Worm (Caenorhabditis elegans) whole organism, L3 larva: ENCODE results near the gene gst-24.
"Not testable (repeated sequence)": the region's sequence is repeated elsewhere in the genome, so short reads cannot be mapped to it uniquely, and the experiment has no call there.

Experiments used
- R02D3.7 ChIP-seq: fragments of 150-350 bp; optimal IDR thresholded peaks from 2 replicates; lab custom pipeline; 2014; ENCODE audit warnings: missing biosample characterization, missing genetic modification characterization
- ama-1 ChIP-seq: fragments of 150-350 bp; optimal IDR thresholded peaks from 2 replicates; lab custom pipeline; 2018
- ceh-16 ChIP-seq: sonication (generic microtip); optimal IDR thresholded peaks from 2 replicates; lab custom pipeline; 2017; ENCODE audit warnings: missing biosample characterization, missing genetic modification characterization
- ceh-82 ChIP-seq: fragments of 150-350 bp; optimal IDR thresholded peaks from 2 replicates; lab custom pipeline; 2014; ENCODE audit warnings: missing biosample characterization, missing genetic modification characterization
- ceh-9 ChIP-seq: sonication (generic microtip); optimal IDR thresholded peaks from 2 replicates; lab custom pipeline; 2018; ENCODE audit warnings: missing biosample characterization, missing genetic modification characterization
- egl-27 ChIP-seq: sonication (generic microtip); optimal IDR thresholded peaks from 4 replicates; lab custom pipeline; 2017; ENCODE audit warnings: missing biosample characterization, missing genetic modification reagents, missing genetic modification characterization
- egl-5 ChIP-seq: fragments of 150-350 bp; optimal IDR thresholded peaks from 2 replicates; lab custom pipeline; 2017; ENCODE audit warnings: missing biosample characterization, missing genetic modification reagents, missing genetic modification characterization, inconsistent platforms
- elt-1 ChIP-seq: fragments of 150-350 bp; optimal IDR thresholded peaks from 2 replicates; lab custom pipeline; 2014; ENCODE audit warnings: missing biosample characterization, missing genetic modification characterization
- elt-2 ChIP-seq: sonication (generic microtip); optimal IDR thresholded peaks from 2 replicates; lab custom pipeline; 2016; ENCODE audit warnings: missing genetic modification reagents, mild to moderate bottlenecking, missing genetic modification characterization, missing compliant biosample characterization
- elt-3 ChIP-seq, 3 experiments: fragments of 150-350 bp in 1 of 3; sonication (generic microtip) in 2 of 3; optimal IDR thresholded peaks; 2 replicates in 2 of 3; 4 replicates in 1 of 3; lab custom pipeline; 2014 to 2017; ENCODE audit warnings: missing biosample characterization in 3 of 3, missing genetic modification characterization in 3 of 3
- fkh-2 ChIP-seq: fragments of 150-350 bp; optimal IDR thresholded peaks from 2 replicates; lab custom pipeline; 2014; ENCODE audit warnings: missing biosample characterization, missing genetic modification reagents, missing genetic modification characterization
- hmg-11 ChIP-seq: sonication (generic microtip); optimal IDR thresholded peaks from 2 replicates; lab custom pipeline; 2016; ENCODE audit warnings: missing genetic modification characterization, missing compliant biosample characterization
- lin-15B ChIP-seq: fragments of 150-350 bp; optimal IDR thresholded peaks from 2 replicates; lab custom pipeline; 2014; ENCODE audit warnings: missing biosample characterization, missing genetic modification characterization
- lin-39 ChIP-seq: fragments of 150-350 bp; optimal IDR thresholded peaks from 2 replicates; lab custom pipeline; 2018; ENCODE audit warnings: missing biosample characterization, missing genetic modification reagents, missing genetic modification characterization
- lsy-12 ChIP-seq: sonication (generic microtip); optimal IDR thresholded peaks from 2 replicates; lab custom pipeline; 2016; ENCODE audit warnings: mild to moderate bottlenecking, missing genetic modification characterization, missing compliant biosample characterization
- mdl-1 ChIP-seq: fragments of 150-350 bp; optimal IDR thresholded peaks from 2 replicates; lab custom pipeline; 2014; ENCODE audit warnings: missing biosample characterization, missing genetic modification characterization
- mml-1 ChIP-seq: fragments of 150-350 bp; sonication (generic microtip); optimal IDR thresholded peaks from 3 replicates; lab custom pipeline; 2014; ENCODE audit warnings: missing biosample characterization, missing genetic modification characterization
- nfya-1 ChIP-seq: sonication (generic microtip); optimal IDR thresholded peaks from 2 replicates; lab custom pipeline; 2017; ENCODE audit warnings: missing genetic modification characterization, mild to moderate bottlenecking, missing compliant biosample characterization, antibody characterized with exemption, moderate library complexity; ENCODE audit not compliant: insufficient read depth
- nhr-11 ChIP-seq: fragments of 150-350 bp; optimal IDR thresholded peaks from 2 replicates; lab custom pipeline; 2014; ENCODE audit warnings: missing biosample characterization, missing genetic modification characterization
- nhr-23 ChIP-seq: fragments of 150-350 bp; optimal IDR thresholded peaks from 2 replicates; lab custom pipeline; 2014; ENCODE audit warnings: missing biosample characterization, missing genetic modification reagents, missing genetic modification characterization
- nhr-237 ChIP-seq: fragments of 150-350 bp; optimal IDR thresholded peaks from 2 replicates; lab custom pipeline; 2014; ENCODE audit warnings: missing biosample characterization, missing genetic modification characterization
- nhr-25 ChIP-seq: sonication (generic microtip); optimal IDR thresholded peaks from 2 replicates; lab custom pipeline; 2017; ENCODE audit warnings: missing biosample characterization, missing genetic modification characterization
- nhr-28 ChIP-seq: fragments of 150-350 bp; optimal IDR thresholded peaks from 2 replicates; lab custom pipeline; 2014; ENCODE audit warnings: missing biosample characterization, missing genetic modification characterization
- nhr-67 ChIP-seq: fragments of 150-350 bp; optimal IDR thresholded peaks from 2 replicates; lab custom pipeline; 2014; ENCODE audit warnings: missing biosample characterization, missing genetic modification characterization
- nhr-77 ChIP-seq: fragments of 150-350 bp; optimal IDR thresholded peaks from 2 replicates; lab custom pipeline; 2014; ENCODE audit warnings: missing biosample characterization, missing genetic modification characterization
- pha-4 ChIP-seq: fragments of 150-350 bp; optimal IDR thresholded peaks from 2 replicates; lab custom pipeline; 2014; ENCODE audit warnings: missing biosample characterization, missing genetic modification reagents, missing genetic modification characterization
- pqm-1 ChIP-seq: fragments of 150-350 bp; optimal IDR thresholded peaks from 2 replicates; lab custom pipeline; 2017; ENCODE audit warnings: missing biosample characterization, missing genetic modification characterization, inconsistent platforms
- tbx-2 ChIP-seq: sonication (generic microtip); optimal IDR thresholded peaks from 2 replicates; lab custom pipeline; 2016; ENCODE audit warnings: mild to moderate bottlenecking, missing genetic modification characterization, missing compliant biosample characterization
- unc-39 ChIP-seq: sonication (generic microtip); optimal IDR thresholded peaks from 4 replicates; lab custom pipeline; 2017; ENCODE audit warnings: missing biosample characterization, missing genetic modification characterization
- unc-62 ChIP-seq: fragments of 150-350 bp; sonication (generic microtip); optimal IDR thresholded peaks from 4 replicates; lab custom pipeline; 2014; ENCODE audit warnings: missing biosample characterization, missing genetic modification reagents, missing genetic modification characterization
- zag-1 ChIP-seq: fragments of 150-350 bp; optimal IDR thresholded peaks from 2 replicates; lab custom pipeline; 2014; ENCODE audit warnings: missing biosample characterization, missing genetic modification characterization
- ztf-11 ChIP-seq: fragments of 150-350 bp; optimal IDR thresholded peaks from 2 replicates; lab custom pipeline; 2014; ENCODE audit warnings: missing biosample characterization, missing genetic modification characterization

gst-24 gene

DNA sequence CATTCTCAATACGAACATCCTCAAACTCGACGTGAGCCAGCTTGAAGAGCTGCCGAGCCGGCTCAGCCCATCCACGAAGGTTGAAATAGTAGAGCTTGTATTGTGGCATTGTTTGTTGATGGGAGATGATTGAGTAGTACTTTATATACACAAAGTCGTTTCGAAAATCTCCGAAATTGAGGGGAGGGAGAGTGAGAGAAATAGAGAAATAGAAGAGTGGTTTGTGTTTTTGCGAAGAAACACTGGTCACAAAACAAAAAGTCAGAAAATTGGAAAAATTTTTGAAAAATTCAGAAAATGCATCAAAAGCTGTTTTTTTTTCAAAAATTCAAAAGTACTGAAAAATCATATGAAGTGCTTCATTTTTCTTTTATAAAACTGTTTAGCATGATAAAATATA, at the start of gene gst-24:
Gene gst-24, minus strand, starts transcription at position 181 of the 400 bp plus-strand sequence.
- TF ChIP-seq mdl-1 (tag; lab: Kevin White, UChicago) (no peak), pha-4 (tag; lab: Kevin White, UChicago) (peak; percentile 42)

DNA sequence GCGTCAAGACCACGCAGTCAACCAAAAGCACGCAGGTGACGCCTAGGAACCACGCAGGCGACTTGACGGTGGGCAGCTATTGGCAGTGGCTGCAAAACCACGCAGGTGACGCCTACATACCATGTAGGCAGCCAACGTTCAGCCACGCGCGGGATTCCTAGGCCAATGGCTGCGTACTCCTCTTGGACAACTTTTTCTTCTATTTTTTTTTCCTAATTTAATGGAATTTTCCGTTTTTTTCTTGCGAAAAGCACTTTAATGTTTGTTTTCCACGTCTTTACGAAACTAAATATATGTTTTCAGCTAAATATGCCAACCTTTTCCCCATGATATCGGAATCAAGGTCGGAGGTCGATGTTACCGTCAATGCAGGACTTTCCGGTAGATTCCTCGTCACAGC, 43.6 kb upstream of the gst-24 start, which contains the start of gene C31C9.9:
Gene C31C9.9, plus strand, starts transcription at position 301 of the 400 bp plus-strand sequence.
- not testable (repeated sequence) for TF ChIP-seq pha-4, pqm-1, ceh-16 (tag; lab: Kevin White, UChicago)

DNA sequence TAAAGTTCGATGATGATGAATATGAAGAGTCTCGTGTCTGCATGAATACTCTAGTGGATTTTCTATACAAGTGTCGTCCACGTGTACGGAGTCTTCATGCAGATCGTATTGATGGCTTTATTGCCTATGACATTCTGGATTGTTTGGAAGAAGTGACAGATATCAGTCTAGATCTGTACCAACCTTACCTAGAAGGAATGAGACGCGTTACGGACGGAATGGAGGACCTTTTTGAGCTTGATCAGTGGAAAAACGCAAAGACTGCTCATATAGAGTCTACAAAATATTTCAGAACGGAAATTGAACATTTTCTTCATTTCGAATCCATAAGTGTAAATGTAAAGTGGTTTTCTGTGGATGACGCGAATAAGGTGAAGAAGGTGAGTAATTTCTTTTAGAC, 37.1 kb upstream of the gst-24 start, which contains the start of gene fbxa-169:
Gene fbxa-169, plus strand, starts transcription at position 301 of the 400 bp plus-strand sequence.
- TF ChIP-seq lin-39 (tag; lab: Kevin White, UChicago): no peak
- no peak for TF ChIP-seq egl-5 (tag; lab: Kevin White, UChicago)

DNA sequence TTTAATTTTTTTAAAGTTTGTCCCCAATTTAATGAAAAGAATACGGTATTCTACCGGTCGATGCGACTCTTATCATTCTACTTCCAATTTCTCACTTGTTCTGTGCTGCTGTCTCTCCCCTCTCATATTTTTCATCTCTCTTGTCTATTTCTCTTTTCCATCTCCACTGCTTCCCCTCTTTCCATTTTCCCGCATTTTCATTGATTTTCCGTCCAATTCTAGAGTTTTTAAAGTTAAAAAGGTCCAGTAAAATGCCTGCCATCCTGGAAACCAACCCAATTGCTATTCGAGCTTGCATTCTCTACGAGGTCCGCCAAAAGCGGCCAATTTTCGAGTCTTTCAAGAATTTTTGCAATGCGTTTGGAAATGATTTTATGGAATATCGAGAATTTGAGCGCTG, 30.1 kb upstream of the gst-24 start, which contains the start of gene fbxa-167:
Gene fbxa-167, plus strand, starts transcription at position 179 of the 400 bp plus-strand sequence.
- TF ChIP-seq lsy-12 (no peak), pha-4 (tag; lab: Kevin White, UChicago) (peak; percentile 9), nhr-11 (tag; lab: Kevin White, UChicago) (no peak), pqm-1 (tag; lab: Kevin White, UChicago) (no peak), hmg-11 (tag; lab: Kevin White, UChicago) (peak; percentile 45), elt-2 (tag; lab: Kevin White, UChicago) (peak; percentile 9), ceh-9 (tag; lab: Kevin White, UChicago) (no peak), nfya-1 (tag; lab: Kevin White, UChicago) (peak; percentile 16), R02D3.7 (tag; lab: Kevin White, UChicago) (no peak)

DNA sequence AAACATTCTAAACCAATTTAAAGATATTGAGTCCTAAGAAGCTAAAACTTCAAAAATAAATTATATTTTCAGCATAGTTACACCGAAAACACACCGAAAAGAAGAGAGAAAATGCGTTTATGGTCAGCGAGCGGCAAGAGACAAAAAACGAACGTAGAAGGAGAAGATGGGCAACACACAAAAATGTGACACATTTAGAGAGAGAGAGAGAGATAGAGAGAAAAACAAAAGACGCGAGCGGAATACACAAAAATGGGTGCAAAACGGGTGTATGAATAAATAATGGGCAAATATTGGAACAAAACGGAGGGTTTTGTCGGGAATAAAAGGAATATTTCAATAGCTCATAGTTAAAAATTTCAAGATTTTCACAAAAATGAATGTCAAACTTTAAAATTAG, 29.0 kb upstream of the gst-24 start:
- no peak for TF ChIP-seq lin-15B (tag; lab: Kevin White, UChicago)
- TF ChIP-seq tbx-2: no peak
- no peak for TF ChIP-seq unc-62 (GFP tag; lab: Kevin White, UChicago)
- TF ChIP-seq mml-1 (tag; lab: Kevin White, UChicago): no peak
- peak; percentile 41 for TF ChIP-seq pha-4 (tag; lab: Kevin White, UChicago)
- no peak for TF ChIP-seq ceh-82
- no peak for TF ChIP-seq R02D3.7 (tag; lab: Kevin White, UChicago)
- TF ChIP-seq nhr-23: peak; percentile 17
- no peak for TF ChIP-seq egl-27 (tag; lab: Kevin White, UChicago)
- TF ChIP-seq nfya-1 (tag; lab: Kevin White, UChicago): peak; percentile 52
- no peak for TF ChIP-seq ama-1 (lab: Kevin White, UChicago)
- no peak for TF ChIP-seq fkh-2 (tag; lab: Kevin White, UChicago)
- TF ChIP-seq elt-1 (tag; lab: Kevin White, UChicago): no peak
- TF ChIP-seq nhr-67 (tag; lab: Kevin White, UChicago): no peak
- TF ChIP-seq lsy-12: no peak
- no peak for TF ChIP-seq mdl-1 (tag; lab: Kevin White, UChicago)
- TF ChIP-seq elt-3 (tag; optimal IDR thresholded peaks at IDR 0.05; lab: Kevin White, UChicago): no peak
- no peak for TF ChIP-seq ceh-16 (tag; lab: Kevin White, UChicago)
- no peak for TF ChIP-seq ztf-11 (tag; lab: Kevin White, UChicago)
- TF ChIP-seq hmg-11 (tag; lab: Kevin White, UChicago): peak; percentile 30
- no peak for TF ChIP-seq nhr-25
- no peak for TF ChIP-seq lin-39 (tag; lab: Kevin White, UChicago)
- no peak for TF ChIP-seq nhr-11 (tag; lab: Kevin White, UChicago)
- TF ChIP-seq elt-2 (tag; lab: Kevin White, UChicago): peak; percentile 25
- no peak for TF ChIP-seq unc-39 (tag; lab: Kevin White, UChicago)
- TF ChIP-seq nhr-237: no peak
- TF ChIP-seq pqm-1 (tag; lab: Kevin White, UChicago): peak; percentile 1
- no peak for TF ChIP-seq nhr-77 (tag; lab: Kevin White, UChicago)
- TF ChIP-seq zag-1 (tag; lab: Kevin White, UChicago): no peak
- TF ChIP-seq nhr-28 (tag; lab: Kevin White, UChicago): no peak
